Worm (Caenorhabditis elegans) whole organism, mixed stage, embryonic: Measurements from ENCODE around the gene C28C12.12.

Experiments
- M03D4.4 ChIP-seq: sonication (generic microtip); optimal IDR thresholded peaks from 2 replicates; lab custom pipeline; 2017; ENCODE audit warnings: mild to moderate bottlenecking, missing genetic modification characterization, missing compliant biosample characterization
- bed-3 ChIP-seq: fragments of 200-800 bp; sonication (Bioruptor generic); optimal IDR thresholded peaks from 3 replicates; lab custom pipeline; 2018; ENCODE audit warnings: mild to moderate bottlenecking, missing genetic modification characterization, moderate library complexity, missing compliant biosample characterization
- blmp-1 ChIP-seq: fragments of 150-350 bp; optimal IDR thresholded peaks from 2 replicates; lab custom pipeline; 2014; ENCODE audit warnings: missing biosample characterization, missing genetic modification characterization
- ceh-39 ChIP-seq: fragments of 150-350 bp; optimal IDR thresholded peaks from 2 replicates; lab custom pipeline; 2014; ENCODE audit warnings: missing biosample characterization, missing genetic modification characterization
- ceh-43 ChIP-seq: fragments of 200-800 bp; sonication (Bioruptor generic); optimal IDR thresholded peaks from 2 replicates; lab custom pipeline; 2018; ENCODE audit warnings: mild to moderate bottlenecking, missing genetic modification characterization, moderate library complexity, missing compliant biosample characterization
- ceh-83 ChIP-seq: fragments of 200-800 bp; sonication (Bioruptor generic); optimal IDR thresholded peaks from 2 replicates; lab custom pipeline; 2018; ENCODE audit warnings: mild to moderate bottlenecking, missing genetic modification characterization, missing compliant biosample characterization
- ces-1 ChIP-seq: fragments of 150-350 bp; optimal IDR thresholded peaks from 2 replicates; lab custom pipeline; 2014; ENCODE audit warnings: missing biosample characterization, missing genetic modification reagents, missing genetic modification characterization
- cnd-1 ChIP-seq: fragments of 200-800 bp; sonication (Bioruptor generic); optimal IDR thresholded peaks from 2 replicates; lab custom pipeline; 2018; ENCODE audit warnings: mild to moderate bottlenecking, missing genetic modification characterization, missing compliant biosample characterization
- drap-1 ChIP-seq: fragments of 200-800 bp; sonication (Bioruptor generic); optimal IDR thresholded peaks from 3 replicates; lab custom pipeline; 2018; ENCODE audit warnings: mild to moderate bottlenecking, missing genetic modification characterization, missing compliant biosample characterization
- elt-1 ChIP-seq: sonication (generic microtip); optimal IDR thresholded peaks from 2 replicates; lab custom pipeline; 2017; ENCODE audit warnings: missing genetic modification characterization, mild to moderate bottlenecking, missing compliant biosample characterization, antibody characterized with exemption, moderate library complexity, borderline replicate concordance; ENCODE audit not compliant: insufficient read depth
- elt-3 ChIP-seq: fragments of 150-350 bp; optimal IDR thresholded peaks from 2 replicates; lab custom pipeline; 2014; ENCODE audit warnings: missing biosample characterization, missing genetic modification characterization
- flh-1 ChIP-seq: fragments of 200-800 bp; sonication (Bioruptor generic); optimal IDR thresholded peaks from 2 replicates; lab custom pipeline; 2018; ENCODE audit warnings: mild to moderate bottlenecking, missing genetic modification characterization, moderate library complexity, missing compliant biosample characterization
- ham-2 ChIP-seq: fragments of 200-800 bp; sonication (Bioruptor generic); optimal IDR thresholded peaks from 2 replicates; lab custom pipeline; 2018; ENCODE audit warnings: mild to moderate bottlenecking, missing genetic modification characterization, missing compliant biosample characterization
- hlh-1 ChIP-seq: fragments of 150-350 bp; optimal IDR thresholded peaks from 2 replicates; lab custom pipeline; 2014; ENCODE audit warnings: missing biosample characterization, missing genetic modification reagents, missing genetic modification characterization
- lin-32 ChIP-seq: fragments of 200-800 bp; sonication (Bioruptor generic); optimal IDR thresholded peaks from 2 replicates; lab custom pipeline; 2018; ENCODE audit warnings: mild to moderate bottlenecking, missing genetic modification characterization, missing compliant biosample characterization
- lsy-2 ChIP-seq: fragments of 150-350 bp; optimal IDR thresholded peaks from 2 replicates; lab custom pipeline; 2014; ENCODE audit warnings: missing biosample characterization, missing genetic modification characterization
- mab-5 ChIP-seq: fragments of 150-350 bp; optimal IDR thresholded peaks from 2 replicates; lab custom pipeline; 2014; ENCODE audit warnings: missing biosample characterization, missing genetic modification characterization
- mep-1 ChIP-seq: fragments of 150-350 bp; optimal IDR thresholded peaks from 2 replicates; lab custom pipeline; 2017; ENCODE audit warnings: missing biosample characterization, missing genetic modification reagents, missing genetic modification characterization, inconsistent platforms
- mls-2 ChIP-seq: sonication (generic microtip); optimal IDR thresholded peaks from 2 replicates; lab custom pipeline; 2016; ENCODE audit warnings: mild to moderate bottlenecking, missing genetic modification characterization, moderate library complexity, missing compliant biosample characterization
- nhr-12 ChIP-seq: fragments of 150-350 bp; optimal IDR thresholded peaks from 2 replicates; lab custom pipeline; 2014; ENCODE audit warnings: missing biosample characterization, missing genetic modification characterization
- nhr-2 ChIP-seq: fragments of 150-350 bp; optimal IDR thresholded peaks from 2 replicates; lab custom pipeline; 2014; ENCODE audit warnings: missing biosample characterization, missing genetic modification characterization
- nhr-237 ChIP-seq: fragments of 150-350 bp; optimal IDR thresholded peaks from 2 replicates; lab custom pipeline; 2014; ENCODE audit warnings: missing biosample characterization, missing genetic modification characterization
- nhr-28 ChIP-seq: fragments of 150-350 bp; optimal IDR thresholded peaks from 2 replicates; lab custom pipeline; 2014; ENCODE audit warnings: missing biosample characterization, missing genetic modification characterization
- nhr-76 ChIP-seq: sonication (generic microtip); optimal IDR thresholded peaks from 2 replicates; lab custom pipeline; 2017; ENCODE audit warnings: missing biosample characterization, missing genetic modification characterization
- pha-4 ChIP-seq: fragments of 150-350 bp; optimal IDR thresholded peaks from 2 replicates; lab custom pipeline; 2018; ENCODE audit warnings: missing biosample characterization, missing genetic modification reagents, missing genetic modification characterization
- snpc-4 ChIP-seq: fragments of 150-350 bp; optimal IDR thresholded peaks from 2 replicates; lab custom pipeline; 2014; ENCODE audit warnings: missing biosample characterization, missing genetic modification characterization
- unc-39 ChIP-seq: fragments of 150-350 bp; optimal IDR thresholded peaks from 2 replicates; lab custom pipeline; 2014; ENCODE audit warnings: missing biosample characterization, missing genetic modification characterization
- zip-8 ChIP-seq: fragments of 150-350 bp; optimal IDR thresholded peaks from 2 replicates; lab custom pipeline; 2014; ENCODE audit warnings: missing biosample characterization, missing genetic modification characterization

The C28C12.12 gene

DNA sequence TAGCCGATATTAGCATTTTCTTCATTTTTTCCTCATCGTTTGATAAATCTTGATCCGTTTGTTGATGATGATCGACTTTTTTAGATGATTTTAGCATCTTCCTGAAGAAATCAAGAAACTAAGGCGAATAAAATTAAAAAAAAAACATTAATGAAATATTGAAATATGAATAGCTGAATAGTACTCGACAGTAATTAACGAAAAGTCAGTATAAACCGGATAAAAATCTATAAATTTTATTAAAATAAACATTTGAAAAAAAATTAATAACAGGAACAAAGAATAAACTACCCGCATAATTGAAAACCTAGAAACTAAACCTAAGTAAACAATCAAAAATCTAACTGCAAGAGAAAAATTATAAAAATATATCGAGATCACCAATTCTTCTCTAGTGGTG is at the start of gene C28C12.12:
Gene C28C12.12 (minus strand): TSS at position 101 of the 400 bp plus-strand sequence.
- TF ChIP-seq nhr-12 (tag; lab: Kevin White, UChicago) = no peak
- TF ChIP-seq hlh-1 = no peak
- no peak for TF ChIP-seq pha-4 (tag; lab: Kevin White, UChicago)
- no peak for TF ChIP-seq unc-39 (tag; lab: Kevin White, UChicago)
- TF ChIP-seq nhr-76 (tag; lab: Kevin White, UChicago) = no peak
- TF ChIP-seq nhr-2 (tag; lab: Kevin White, UChicago) = no peak
- TF ChIP-seq nhr-237 (tag; lab: Kevin White, UChicago) = no peak
- no peak for TF ChIP-seq M03D4.4
- TF ChIP-seq ceh-83 (GFP tag; lab: Kevin White, UChicago) = no peak
- no peak for TF ChIP-seq flh-1
- no peak for TF ChIP-seq snpc-4 (tag; lab: Kevin White, UChicago)
- no peak for TF ChIP-seq ceh-43 (GFP tag; lab: Kevin White, UChicago)
- TF ChIP-seq bed-3 = no peak
- TF ChIP-seq, all 35 proteins: peak for 0

DNA sequence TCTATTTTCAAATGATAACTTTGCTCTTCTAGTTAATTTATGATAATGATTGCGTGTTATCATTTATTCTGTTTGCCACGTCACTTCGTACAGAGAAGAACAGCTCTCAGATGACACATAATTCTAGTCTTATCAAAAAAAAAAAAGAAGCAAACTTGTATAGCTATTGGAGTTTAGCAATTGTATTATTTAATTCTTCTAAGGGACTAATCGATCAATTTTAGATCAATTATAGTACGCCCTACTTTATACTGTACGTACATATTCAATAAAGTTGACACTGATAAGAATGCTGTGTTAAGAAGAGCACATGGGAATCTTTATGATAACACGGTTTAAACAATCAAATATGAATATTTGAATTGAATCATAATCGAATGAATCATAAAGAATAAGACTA is 46.1 kb upstream of the C28C12.12 start:
- TF ChIP-seq ces-1 (GFP tag; lab: Kevin White, UChicago) = no peak

DNA sequence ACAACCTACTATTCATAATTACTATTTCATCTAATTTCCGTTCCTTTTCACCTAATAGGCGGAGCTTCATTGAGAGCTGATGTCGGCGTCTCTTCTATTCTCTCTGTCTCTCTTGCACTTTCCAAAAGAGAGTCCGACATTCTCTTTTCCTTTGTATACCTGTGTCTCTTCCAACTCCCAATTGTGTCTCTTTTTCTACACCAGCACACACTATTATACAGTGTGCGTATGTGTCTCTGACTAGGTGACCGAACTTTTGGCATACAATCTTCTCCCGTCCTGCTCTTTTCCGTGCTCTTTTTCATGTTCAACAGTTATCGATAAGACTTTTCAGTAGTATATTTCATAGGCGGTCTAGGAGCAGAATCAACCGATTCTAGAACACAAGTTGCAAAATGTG is 44.1 kb upstream of the C28C12.12 start:
- TF ChIP-seq nhr-2 (tag; lab: Kevin White, UChicago) = no peak
- peak; percentile 14 for TF ChIP-seq pha-4 (tag; lab: Kevin White, UChicago)

DNA sequence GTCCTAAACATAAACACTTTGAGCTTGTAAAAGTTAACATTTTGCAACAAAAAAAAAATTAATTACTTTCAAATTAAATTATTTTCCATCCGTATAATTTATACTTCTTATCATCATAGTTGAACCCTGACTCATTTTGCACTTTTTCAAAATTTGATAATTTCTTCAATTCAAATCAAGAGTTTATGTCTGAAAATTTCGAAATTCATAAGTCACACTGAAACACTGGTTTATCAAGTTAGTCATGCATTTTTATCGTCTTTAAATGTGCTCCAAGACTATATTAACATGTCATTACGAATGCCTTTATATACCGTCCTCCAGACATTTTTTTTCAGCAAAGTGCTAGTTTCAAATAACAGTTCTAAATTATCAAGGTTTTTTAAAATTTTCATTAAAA is 43.5 kb upstream of the C28C12.12 start:
- no peak for TF ChIP-seq ham-2 (GFP tag; lab: Kevin White, UChicago)
- TF ChIP-seq pha-4 (tag; lab: Kevin White, UChicago) = no peak
- no peak for TF ChIP-seq drap-1 (GFP tag; lab: Kevin White, UChicago)
- no peak for TF ChIP-seq M03D4.4
- TF ChIP-seq nhr-28 = no peak
- TF ChIP-seq, all 35 proteins: peak for 0

DNA sequence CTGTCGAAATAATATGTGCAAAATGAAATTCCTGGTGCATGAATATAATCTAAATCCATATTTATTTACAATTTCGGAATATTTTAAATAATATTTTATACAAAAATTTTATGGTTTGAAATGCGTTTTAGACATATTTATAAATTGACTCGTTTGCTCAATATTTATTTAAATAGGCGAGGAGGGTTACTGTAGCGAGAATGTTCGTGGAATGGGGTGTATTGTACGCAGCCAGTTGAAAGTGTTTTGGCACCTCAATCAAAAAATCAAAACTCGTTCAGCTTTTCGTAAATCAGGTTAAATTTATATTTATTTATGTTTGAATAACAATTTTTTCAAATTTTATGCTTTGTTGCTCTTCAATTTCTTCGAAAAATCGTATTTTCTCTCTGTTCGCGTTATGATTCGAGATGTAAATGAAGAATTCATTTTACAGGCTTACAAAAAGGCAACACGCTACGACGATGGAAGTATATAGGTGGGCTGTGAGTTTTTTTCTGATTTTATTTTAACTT is 42.6 kb upstream of the C28C12.12 start, which contains the start of gene hyl-1:
Gene hyl-1 (plus strand): TSS at position 465 of the 515 bp plus-strand sequence.
- TF ChIP-seq hlh-1 (no peak), ham-2 (GFP tag; lab: Kevin White, UChicago) (no peak), nhr-2 (tag; lab: Kevin White, UChicago) (no peak), cnd-1 (tag; lab: Kevin White, UChicago) (no peak), mab-5 (tag; lab: Kevin White, UChicago) (no peak), ceh-83 (GFP tag; lab: Kevin White, UChicago) (no peak), nhr-237 (tag; lab: Kevin White, UChicago) (no peak), ceh-39 (tag; lab: Kevin White, UChicago) (no peak), nhr-12 (tag; lab: Kevin White, UChicago) (no peak), zip-8 (tag; lab: Kevin White, UChicago) (no peak)

DNA sequence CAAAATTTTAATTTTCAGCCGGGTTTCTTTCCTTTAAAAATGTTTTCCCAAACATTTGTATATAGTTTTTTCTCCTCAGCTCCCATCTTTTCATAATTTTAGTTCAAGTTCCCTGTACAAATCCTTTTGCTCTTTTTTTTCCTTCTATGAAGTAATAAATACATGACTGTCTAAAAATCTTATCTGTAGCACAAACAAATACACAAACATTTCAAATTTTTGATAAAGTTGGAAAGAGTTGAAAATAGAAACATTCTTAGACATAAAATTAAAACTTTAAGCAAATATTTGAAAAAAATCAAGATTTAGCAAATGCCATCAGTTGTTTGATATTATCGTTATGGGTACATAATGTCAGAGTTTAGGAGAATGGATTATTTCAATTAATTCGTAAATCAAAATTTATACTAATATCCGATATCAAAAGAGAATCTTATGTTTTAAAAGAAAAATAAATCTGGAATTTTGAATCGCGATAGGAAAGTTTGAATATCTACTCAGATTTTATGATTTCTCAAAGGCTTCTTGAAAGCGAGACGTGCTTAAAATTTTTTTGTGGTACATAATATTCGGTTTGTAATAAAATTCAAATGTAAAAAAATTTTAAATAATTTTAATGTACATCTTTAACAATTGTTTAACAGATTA is 42.0 kb upstream of the C28C12.12 start:
- TF ChIP-seq lsy-2 (tag; lab: Kevin White, UChicago) = no peak
- no peak for TF ChIP-seq mls-2 (tag; lab: Kevin White, UChicago)
- no peak for TF ChIP-seq lin-32 (GFP tag; lab: Kevin White, UChicago)
- no peak for TF ChIP-seq elt-3
- no peak for TF ChIP-seq elt-1 (tag; lab: Kevin White, UChicago)
- no peak for TF ChIP-seq mab-5 (tag; lab: Kevin White, UChicago)

DNA sequence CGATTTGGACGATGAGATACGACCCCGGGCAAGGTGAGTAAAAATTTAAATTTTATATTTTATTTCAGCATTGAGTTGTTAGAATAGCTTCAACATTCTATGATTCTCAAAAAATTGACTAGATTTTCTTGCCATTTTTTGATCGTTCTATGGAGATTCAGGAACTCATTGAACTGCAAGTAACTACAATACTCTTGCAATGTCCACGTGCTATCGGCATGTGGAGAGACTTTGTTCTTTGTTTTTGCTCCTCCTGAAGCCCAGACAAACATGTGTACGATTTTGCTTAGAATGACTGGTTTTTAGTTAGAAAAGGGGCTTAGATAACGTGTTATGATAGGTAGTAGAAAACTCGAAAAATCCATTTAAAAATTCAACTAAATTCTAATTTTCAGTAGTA is 39.8 kb upstream of the C28C12.12 start:
- TF ChIP-seq hlh-1 = no peak
- TF ChIP-seq flh-1 = no peak
- no peak for TF ChIP-seq blmp-1 (tag; lab: Kevin White, UChicago)
- TF ChIP-seq unc-39 (tag; lab: Kevin White, UChicago) = no peak
- no peak for TF ChIP-seq M03D4.4
- TF ChIP-seq mep-1 (tag; lab: Kevin White, UChicago) = no peak
- no peak for TF ChIP-seq lsy-2 (tag; lab: Kevin White, UChicago)
- TF ChIP-seq nhr-76 (tag; lab: Kevin White, UChicago) = no peak
- TF ChIP-seq, all 35 proteins: peak for 0
